Fruit fly (Drosophila melanogaster) whole organism, prepupa: ENCODE results near the gene sick.

Experiments
- Blimp-1 ChIP-seq: fragments of 200-800 bp; sonication (Bioruptor generic); optimal IDR thresholded peaks from 3 replicates; lab custom pipeline; 2017; ENCODE audit warnings: missing biosample characterization, missing genetic modification characterization, mild to moderate bottlenecking, moderate library complexity, missing genetic modification reagents
- CG10631 ChIP-seq: fragments of 200-800 bp; sonication (Bioruptor generic); optimal IDR thresholded peaks from 2 replicates; lab custom pipeline; 2016; ENCODE audit warnings: missing biosample characterization, missing genetic modification characterization
- CG11762 ChIP-seq: fragments of 200-800 bp; sonication (Bioruptor generic); optimal IDR thresholded peaks from 3 replicates; lab custom pipeline; 2016; ENCODE audit warnings: missing biosample characterization, missing genetic modification characterization; ENCODE audit not compliant: insufficient read depth
- CG15336 ChIP-seq: fragments of 200-800 bp; sonication (Bioruptor generic); IDR thresholded peaks from 2 replicates; pipeline ENCODE4 v1.3.6; 2022; ENCODE audit warnings: missing biosample characterization, missing genetic modification characterization
- CG16779 ChIP-seq: fragments of 200-800 bp; sonication (Bioruptor generic); optimal IDR thresholded peaks from 3 replicates; lab custom pipeline; 2017; ENCODE audit warnings: missing biosample characterization, mild to moderate bottlenecking, missing genetic modification characterization
- CG3032 ChIP-seq: fragments of 200-800 bp; optimal IDR thresholded peaks from 2 replicates; lab custom pipeline; 2019; ENCODE audit warnings: missing biosample characterization, mild to moderate bottlenecking, missing genetic modification characterization, moderate library complexity
- CG31627 ChIP-seq: fragments of 200-800 bp; sonication (Bioruptor generic); optimal IDR thresholded peaks from 3 replicates; lab custom pipeline; 2016; ENCODE audit warnings: missing biosample characterization, missing genetic modification characterization
- CG32006 ChIP-seq: fragments of 200-800 bp; sonication (Bioruptor generic); optimal IDR thresholded peaks from 3 replicates; lab custom pipeline; 2017; ENCODE audit warnings: missing biosample characterization, mild to moderate bottlenecking, missing genetic modification characterization
- CG34406 ChIP-seq: fragments of 200-800 bp; sonication (Bioruptor generic); optimal IDR thresholded peaks from 3 replicates; lab custom pipeline; 2016; ENCODE audit warnings: missing biosample characterization, missing genetic modification characterization
- CG4318 ChIP-seq: fragments of 200-800 bp; sonication (Bioruptor generic); optimal IDR thresholded peaks from 3 replicates; lab custom pipeline; 2017; ENCODE audit warnings: missing biosample characterization, mild to moderate bottlenecking, missing genetic modification characterization
- CG6163 ChIP-seq: fragments of 200-800 bp; sonication (Bioruptor generic); IDR thresholded peaks from 3 replicates; pipeline ENCODE4 v1.3.6; 2022; ENCODE audit warnings: missing biosample characterization, missing genetic modification characterization
- CG6276 ChIP-seq: fragments of 200-800 bp; sonication (Bioruptor generic); optimal IDR thresholded peaks from 2 replicates; lab custom pipeline; 2017; ENCODE audit warnings: missing biosample characterization, mild to moderate bottlenecking, missing genetic modification characterization
- CG8119 ChIP-seq: fragments of 200-800 bp; sonication (Bioruptor generic); IDR thresholded peaks from 3 replicates; pipeline ENCODE4 v1.3.6; 2022; ENCODE audit warnings: missing biosample characterization, missing genetic modification characterization
- CG8632 ChIP-seq: fragments of 200-800 bp; sonication (Bioruptor generic); optimal IDR thresholded peaks from 3 replicates; lab custom pipeline; 2016; ENCODE audit warnings: missing biosample characterization, missing genetic modification characterization
- CG9139 ChIP-seq: fragments of 200-800 bp; sonication (Bioruptor generic); optimal IDR thresholded peaks from 3 replicates; lab custom pipeline; 2017; ENCODE audit warnings: missing biosample characterization, mild to moderate bottlenecking, missing genetic modification characterization
- Eip78C ChIP-seq: fragments of 200-800 bp; sonication (Bioruptor generic); peaks from one replicate; lab custom pipeline; 2016; ENCODE audit warnings: missing biosample characterization, missing genetic modification characterization
- Eip93F ChIP-seq: fragments of 200-800 bp; sonication (Bioruptor generic); optimal IDR thresholded peaks from 2 replicates; lab custom pipeline; 2016; ENCODE audit warnings: missing biosample characterization, mild to moderate bottlenecking, missing genetic modification characterization
- Ets96B ChIP-seq: fragments of 200-800 bp; optimal IDR thresholded peaks from 2 replicates; lab custom pipeline; 2019; ENCODE audit warnings: missing biosample characterization, mild to moderate bottlenecking, missing genetic modification characterization, moderate library complexity
- Hr38 ChIP-seq: sonication (Bioruptor generic); optimal IDR thresholded peaks from 2 replicates; lab custom pipeline; 2016; ENCODE audit warnings: missing biosample characterization, missing genetic modification characterization
- Hr4 ChIP-seq: fragments of 200-800 bp; sonication (Bioruptor generic); optimal IDR thresholded peaks from 3 replicates; lab custom pipeline; 2016; ENCODE audit warnings: missing biosample characterization, missing genetic modification characterization
- Met ChIP-seq: fragments of 200-800 bp; sonication (Bioruptor generic); optimal IDR thresholded peaks from 3 replicates; lab custom pipeline; 2016; ENCODE audit warnings: missing biosample characterization, missing genetic modification characterization
- Sox14 ChIP-seq: fragments of 200-800 bp; sonication (Bioruptor generic); optimal IDR thresholded peaks from 3 replicates; lab custom pipeline; 2016; ENCODE audit warnings: missing biosample characterization, missing genetic modification characterization
- Sox15 ChIP-seq: fragments of 200-800 bp; sonication (Bioruptor generic); optimal IDR thresholded peaks from 3 replicates; lab custom pipeline; 2016; ENCODE audit warnings: missing biosample characterization, missing genetic modification characterization
- achi ChIP-seq: fragments of 200-800 bp; sonication (Bioruptor generic); optimal IDR thresholded peaks from 3 replicates; lab custom pipeline; 2016; ENCODE audit warnings: missing biosample characterization, missing genetic modification characterization
- cyc ChIP-seq: fragments of 200-800 bp; sonication (Bioruptor generic); optimal IDR thresholded peaks from 3 replicates; lab custom pipeline; 2016; ENCODE audit warnings: missing biosample characterization, missing genetic modification characterization
- dac ChIP-seq: fragments of 200-800 bp; sonication (Bioruptor generic); optimal IDR thresholded peaks from 2 replicates; lab custom pipeline; 2017; ENCODE audit warnings: missing biosample characterization, mild to moderate bottlenecking, missing genetic modification characterization
- esn ChIP-seq: fragments of 200-800 bp; sonication (Bioruptor generic); optimal IDR thresholded peaks from 2 replicates; lab custom pipeline; 2016; ENCODE audit warnings: missing biosample characterization, mild to moderate bottlenecking, missing genetic modification characterization, moderate library complexity
- fd59A ChIP-seq: fragments of 200-800 bp; sonication (Bioruptor generic); optimal IDR thresholded peaks from 2 replicates; lab custom pipeline; 2017; ENCODE audit warnings: missing biosample characterization, mild to moderate bottlenecking, missing genetic modification characterization, missing genetic modification reagents
- lz ChIP-seq: fragments of 200-800 bp; sonication (Bioruptor generic); optimal IDR thresholded peaks from 3 replicates; lab custom pipeline; 2016; ENCODE audit warnings: missing biosample characterization, missing genetic modification characterization
- net ChIP-seq: fragments of 200-800 bp; sonication (Bioruptor generic); optimal IDR thresholded peaks from 3 replicates; lab custom pipeline; 2016; ENCODE audit warnings: missing biosample characterization, missing genetic modification characterization
- spab ChIP-seq: fragments of 200-800 bp; sonication (Bioruptor generic); optimal IDR thresholded peaks from 2 replicates; lab custom pipeline; 2017; ENCODE audit warnings: missing biosample characterization, mild to moderate bottlenecking, missing genetic modification characterization, missing genetic modification reagents
- ss ChIP-seq, 2 experiments: fragments of 200-800 bp; sonication (Bioruptor generic); optimal IDR thresholded peaks; 2 replicates in 1 of 2; 3 replicates in 1 of 2; lab custom pipeline; 2017 to 2018; ENCODE audit warnings: mild to moderate bottlenecking in 2 of 2, missing biosample characterization in 2 of 2, missing genetic modification characterization in 2 of 2, moderate library complexity in 1 of 2
- svp ChIP-seq: fragments of 200-800 bp; sonication (Bioruptor generic); peaks from one replicate; lab custom pipeline; 2016; ENCODE audit warnings: missing biosample characterization, missing genetic modification characterization

Gene sick

dm6 chr2L:19905233-19905632, 109.1 kb downstream of the sick start (continued):
- TF ChIP-seq CG10631 (peak; percentile 70), Blimp-1 (GFP tag; lab: Kevin White, UChicago) (no peak), fd59A (GFP tag; lab: Kevin White, UChicago) (peak; percentile 55), Sox15 (GFP tag; lab: Kevin White, UChicago) (peak; percentile 14), CG4318 (peak; percentile 54), Eip93F (GFP tag; lab: Kevin White, UChicago) (no peak), net (GFP tag; lab: Kevin White, UChicago) (peak; percentile 55), Hr4 (GFP tag; lab: Kevin White, UChicago) (peak; percentile 61), Sox14 (GFP tag; lab: Kevin White, UChicago) (peak; percentile 77), lz (GFP tag; lab: Kevin White, UChicago) (peak; percentile 59), Hr38 (no peak), Ets96B (tag; lab: Kevin White, UChicago) (peak; percentile 55), CG11762 (no peak), CG9139 (GFP tag; lab: Kevin White, UChicago) (peak; percentile 5), esn (GFP tag; lab: Kevin White, UChicago) (peak; percentile 64), dac (GFP tag; lab: Kevin White, UChicago) (no peak), CG16779 (tag; lab: Kevin White, UChicago) (peak; percentile 22)

DNA sequence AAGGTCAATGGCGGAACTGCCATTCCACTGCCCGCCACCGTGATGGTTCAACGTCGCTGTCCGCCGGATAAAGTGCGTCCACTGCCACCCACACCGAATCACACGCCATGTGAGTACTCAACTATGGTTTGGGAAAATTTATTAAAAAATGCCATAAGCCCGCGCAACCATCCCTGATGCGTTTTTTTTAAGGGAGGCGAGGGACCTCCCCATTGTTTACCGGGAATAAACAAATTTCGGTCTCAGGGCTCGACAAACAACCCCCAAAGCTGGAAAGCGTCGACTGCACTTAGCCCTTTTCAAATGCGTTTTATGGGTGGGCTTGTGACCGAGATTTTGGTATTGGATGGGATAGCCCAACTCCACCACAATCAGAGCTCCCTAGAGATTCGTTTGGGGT, 111.6 kb downstream of the sick start:
- no peak for TF ChIP-seq Hr38
- TF ChIP-seq CG32006 (GFP tag; lab: Kevin White, UChicago), result no peak
- TF ChIP-seq spab (GFP tag; lab: Kevin White, UChicago), result no peak
- peak; percentile 28 for TF ChIP-seq Eip78C (GFP tag; lab: Kevin White, UChicago)
- no peak for TF ChIP-seq CG34406 (GFP tag; lab: Kevin White, UChicago)
- TF ChIP-seq CG31627 (GFP tag; lab: Kevin White, UChicago), result no peak
- TF ChIP-seq CG6276, result no peak

DNA sequence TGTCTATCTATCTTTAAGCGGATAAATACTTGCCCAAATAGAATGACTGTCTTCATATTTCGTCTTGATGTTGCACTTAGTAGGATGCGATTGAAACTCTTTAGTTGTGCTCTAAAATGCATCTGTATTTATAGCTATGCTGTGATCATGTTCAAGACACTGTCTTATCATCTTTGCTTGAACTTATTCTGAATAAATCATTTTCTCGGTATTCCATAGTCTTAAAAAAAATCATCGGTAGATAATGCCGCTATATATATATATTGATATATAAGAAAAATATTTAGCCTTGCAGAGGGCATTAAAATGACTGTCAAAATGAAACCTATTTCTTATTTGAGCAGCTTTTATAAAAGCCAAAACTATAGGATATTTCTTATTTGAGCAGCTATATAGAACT, 116.1 kb downstream of the sick start, which contains the start of gene TotF:
Gene TotF (minus strand): TSS at position 101 of the 400 bp plus-strand sequence.
- TF ChIP-seq CG4318, result no peak
- TF ChIP-seq Eip93F (GFP tag; lab: Kevin White, UChicago), result no peak
- no peak for TF ChIP-seq ss (GFP tag; optimal IDR thresholded peaks at IDR 0.05; lab: Kevin White, UChicago)
- peak; percentile 62 for TF ChIP-seq svp
- TF ChIP-seq CG8119 (GFP tag; lab: Robert Waterston, UW), result no peak
- no peak for TF ChIP-seq achi (GFP tag; lab: Kevin White, UChicago)
- TF ChIP-seq CG10631, result no peak
- TF ChIP-seq, all 60 proteins: peak for 1

- TF ChIP-seq CG8119 (GFP tag; lab: Robert Waterston, UW) (no peak), Met (GFP tag; lab: Kevin White, UChicago) (no peak), CG8632 (GFP tag; lab: Kevin White, UChicago) (no peak), cyc (no peak)
- TF ChIP-seq, all 60 proteins: peak for 0
Observed at dm6 chr2L:19913416-19913815, 117.3 kb downstream of the sick start, which contains the start of gene TotE. TotE (minus strand) TSS chr2L:19913516.

- peak; percentile 39 for TF ChIP-seq svp
- TF ChIP-seq CG15336 (GFP tag; lab: Robert Waterston, UW), result 0 out of 2 replicates have a peak, but pooled peaks have one; percentile 12
- no peak for TF ChIP-seq CG3032 (tag; lab: Kevin White, UChicago)
Observed at dm6 chr2L:19915195-19915594, 119.0 kb downstream of the sick start.

DNA sequence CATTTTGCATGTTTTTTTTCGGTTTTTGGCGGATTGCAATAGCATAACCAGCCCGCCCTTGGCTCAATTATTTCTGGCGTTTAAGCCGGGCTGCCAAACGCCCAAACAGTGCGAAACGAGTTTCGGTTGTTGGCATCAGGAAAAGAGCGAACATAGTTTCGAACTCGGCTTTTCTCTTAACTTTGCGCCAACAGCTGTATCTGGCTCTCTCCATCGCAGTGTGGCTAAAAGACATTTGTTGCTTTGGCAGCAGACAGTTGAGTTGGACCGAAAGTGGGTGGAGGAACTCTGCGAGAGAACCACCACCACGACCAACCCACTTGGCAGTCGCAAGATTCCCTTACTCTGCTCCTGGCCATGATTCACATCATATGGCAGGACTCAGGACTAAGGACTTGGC, 120.8 kb downstream of the sick start:
- TF ChIP-seq CG6163 (GFP tag; lab: Robert Waterston, UW) (0 out of 3 replicates have a peak, but pooled peaks have one; percentile 8), Eip78C (GFP tag; lab: Kevin White, UChicago) (peak; percentile 39), ss (GFP tag; optimal IDR thresholded peaks at IDR 0.05; lab: Kevin White, UChicago) (no peak)
